Fruit fly (Drosophila melanogaster): ENCODE measurements around the gene wam.

The wam gene

dm6 chr3R:23300091-23300918 lies 12.5 kb upstream of the wam start (continued):
- TF ChIP-seq CG16779 (tag; optimal IDR thresholded peaks at IDR 0.05) (no peak), CG10631 (GFP tag; optimal IDR thresholded peaks at IDR 0.05) (peak; percentile 52), achi (GFP tag; optimal IDR thresholded peaks at IDR 0.05) (peak; percentile 31), CG11902 (GFP tag; optimal IDR thresholded peaks at IDR 0.05) (no peak), Sox102F (GFP tag; optimal IDR thresholded peaks at IDR 0.05) (peak; percentile 67), Smox (GFP tag; optimal IDR thresholded peaks at IDR 0.05) (no peak), CG6854 (GFP tag; optimal IDR thresholded peaks at IDR 0.05) (no peak), CG3919 (GFP tag; optimal IDR thresholded peaks at IDR 0.05) (no peak), Lpt (GFP tag; optimal IDR thresholded peaks at IDR 0.05) (no peak), Ets21C (GFP tag; optimal IDR thresholded peaks at IDR 0.05) (peak; percentile 5)

- TF ChIP-seq Smox (GFP tag; optimal IDR thresholded peaks at IDR 0.05) = peak; percentile 52
- TF ChIP-seq CG11762 (GFP tag; optimal IDR thresholded peaks at IDR 0.05; ENCODE audit: insufficient read depth) = no peak
- peak; percentile 49 for TF ChIP-seq pdm3 (GFP tag; optimal IDR thresholded peaks at IDR 0.05)
- peak; percentile 44 for TF ChIP-seq CG10631 (GFP tag; optimal IDR thresholded peaks at IDR 0.05)
- TF ChIP-seq topi (GFP tag; optimal IDR thresholded peaks at IDR 0.05) = peak; percentile 59
- no peak for TF ChIP-seq Hr38 (GFP tag; optimal IDR thresholded peaks at IDR 0.05)
- peak; percentile 43 for TF ChIP-seq CG3919 (GFP tag; optimal IDR thresholded peaks at IDR 0.05)
- TF ChIP-seq Lpt (GFP tag; optimal IDR thresholded peaks at IDR 0.05) = no peak
- TF ChIP-seq CG15336 (GFP tag; IDR thresholded peaks at IDR 0.05) = no peak
- TF ChIP-seq CG6163 (GFP tag; IDR thresholded peaks at IDR 0.05) = peak; percentile 40; the same call in 2 of the 3 replicates
- peak; percentile 30 for TF ChIP-seq OdsH (GFP tag; optimal IDR thresholded peaks at IDR 0.05)
- peak; percentile 13 for TF ChIP-seq Sox14 (GFP tag; optimal IDR thresholded peaks at IDR 0.05)
- TF ChIP-seq ss (GFP tag; optimal IDR thresholded peaks at IDR 0.05) = peak in 1 of 2 experiments; percentile 17
- TF ChIP-seq CG11902 (GFP tag; optimal IDR thresholded peaks at IDR 0.05) = no peak
- TF ChIP-seq CG31627 (GFP tag; optimal IDR thresholded peaks at IDR 0.05) = peak; percentile 53
- TF ChIP-seq CG6792 (GFP tag; optimal IDR thresholded peaks at IDR 0.05) = peak; percentile 43
- TF ChIP-seq acj6 (GFP tag; optimal IDR thresholded peaks at IDR 0.05) = peak; percentile 47
- peak; percentile 75 for TF ChIP-seq Eip78C (GFP tag)
- peak; percentile 51 for TF ChIP-seq Sox102F (GFP tag; optimal IDR thresholded peaks at IDR 0.05)
- TF ChIP-seq Hr39 (GFP tag; optimal IDR thresholded peaks at IDR 0.05) = peak; percentile 53
- no peak for TF ChIP-seq eg (GFP tag; IDR thresholded peaks at IDR 0.05)
- peak; percentile 37 for TF ChIP-seq vri (GFP tag; optimal IDR thresholded peaks at IDR 0.05)
- no peak for TF ChIP-seq CG6276 (GFP tag; optimal IDR thresholded peaks at IDR 0.05)
- TF ChIP-seq Ets21C (GFP tag; optimal IDR thresholded peaks at IDR 0.05) = peak; percentile 35
- TF ChIP-seq cyc (GFP tag; optimal IDR thresholded peaks at IDR 0.05) = peak; percentile 65
- peak; percentile 34 for TF ChIP-seq Eip75B (GFP tag; optimal IDR thresholded peaks at IDR 0.05)
- TF ChIP-seq svp (GFP tag) = no peak
- TF ChIP-seq CG8319 (GFP tag; optimal IDR thresholded peaks at IDR 0.05) = no peak
- peak; percentile 31 for TF ChIP-seq CG8632 (GFP tag; optimal IDR thresholded peaks at IDR 0.05)
- TF ChIP-seq Eip93F (GFP tag; optimal IDR thresholded peaks at IDR 0.05) = no peak
- TF ChIP-seq fd85E (GFP tag; optimal IDR thresholded peaks at IDR 0.05) = no peak
- TF ChIP-seq Met (GFP tag; optimal IDR thresholded peaks at IDR 0.05) = peak; percentile 74
- TF ChIP-seq achi (GFP tag; optimal IDR thresholded peaks at IDR 0.05) = peak; percentile 38
- peak; percentile 34 for TF ChIP-seq CG34406 (GFP tag; optimal IDR thresholded peaks at IDR 0.05)
- TF ChIP-seq lz (GFP tag; optimal IDR thresholded peaks at IDR 0.05) = peak; percentile 50
- peak; percentile 82 for TF ChIP-seq esn (GFP tag; optimal IDR thresholded peaks at IDR 0.05)
- no peak for TF ChIP-seq salr (GFP tag; optimal IDR thresholded peaks at IDR 0.05)
Measured at dm6 chr3R:23297132-23297862, 9.4 kb upstream of the wam start.

All from whole organism, prepupa.